Fruit fly (Drosophila melanogaster) whole organism, embryonic: ENCODE data around the gene CG12522.
A peak's percentile ranks its signal among the peaks of the same experiment; 100 is the strongest.

Experiments
- CG10959 ChIP-seq: fragments of 200-800 bp; sonication (Bioruptor generic); IDR thresholded peaks from 2 replicates; pipeline ENCODE4 v1.3.6; 2022; ENCODE audit warnings: missing biosample characterization, missing genetic modification characterization
- CG14965 ChIP-seq: fragments of 200-800 bp; sonication (Bioruptor generic); optimal IDR thresholded peaks from 2 replicates; lab custom pipeline; 2016; ENCODE audit warnings: missing biosample characterization, missing genetic modification characterization, borderline replicate concordance
- CG1602 ChIP-seq: fragments of 200-800 bp; sonication (Bioruptor generic); optimal IDR thresholded peaks from 3 replicates; lab custom pipeline; 2016; ENCODE audit warnings: missing biosample characterization, missing genetic modification characterization
- CG16815 ChIP-seq: fragments of 200-800 bp; sonication (Bioruptor generic); optimal IDR thresholded peaks from 3 replicates; lab custom pipeline; 2017; ENCODE audit warnings: missing biosample characterization, mild to moderate bottlenecking, missing genetic modification characterization
- CG17328 ChIP-seq: fragments of 200-800 bp; sonication (Bioruptor generic); IDR thresholded peaks from 2 replicates; pipeline ENCODE4 v1.3.6; 2022; ENCODE audit warnings: missing biosample characterization, missing genetic modification characterization
- CG17568 ChIP-seq: fragments of 200-800 bp; sonication (Bioruptor generic); optimal IDR thresholded peaks from 2 replicates; lab custom pipeline; 2018; ENCODE audit warnings: missing biosample characterization, mild to moderate bottlenecking, missing genetic modification characterization, moderate library complexity
- CG17912 ChIP-seq: fragments of 200-800 bp; sonication (Bioruptor generic); optimal IDR thresholded peaks from 2 replicates; lab custom pipeline; 2018; ENCODE audit warnings: missing biosample characterization, mild to moderate bottlenecking, missing genetic modification characterization
- CG18011 ChIP-seq: fragments of 200-800 bp; sonication (Bioruptor generic); optimal IDR thresholded peaks from 2 replicates; lab custom pipeline; 2017; ENCODE audit warnings: missing biosample characterization, missing genetic modification characterization, mild to moderate bottlenecking, moderate library complexity, missing genotype
- CG2889 ChIP-seq: fragments of 200-800 bp; sonication (Bioruptor generic); IDR thresholded peaks from 3 replicates; pipeline ENCODE4 v1.3.6; 2022; ENCODE audit warnings: missing biosample characterization, missing genetic modification characterization
- CG31388 ChIP-seq: fragments of 200-800 bp; sonication (Bioruptor generic); optimal IDR thresholded peaks from 2 replicates; lab custom pipeline; 2016; ENCODE audit warnings: missing biosample characterization, missing genetic modification characterization
- CG33557 ChIP-seq: fragments of 200-800 bp; sonication (Bioruptor generic); optimal IDR thresholded peaks from 2 replicates; lab custom pipeline; 2019; ENCODE audit warnings: missing biosample characterization, mild to moderate bottlenecking, missing genetic modification characterization, moderate library complexity
- CG3407 ChIP-seq: fragments of 200-800 bp; sonication (Bioruptor generic); optimal IDR thresholded peaks from 2 replicates; lab custom pipeline; 2018; ENCODE audit warnings: missing biosample characterization, mild to moderate bottlenecking, missing genetic modification characterization
- CG4730 ChIP-seq: fragments of 200-800 bp; sonication (Bioruptor generic); IDR thresholded peaks from 2 replicates; pipeline ENCODE4 v1.3.6; 2022; ENCODE audit warnings: missing biosample characterization, missing genetic modification characterization
- CG7271 ChIP-seq: fragments of 200-800 bp; sonication (Bioruptor generic); optimal IDR thresholded peaks from 2 replicates; lab custom pipeline; 2018; ENCODE audit warnings: missing biosample characterization, mild to moderate bottlenecking, missing genetic modification characterization, moderate library complexity
- CG8089 ChIP-seq: fragments of 200-800 bp; sonication (Bioruptor generic); optimal IDR thresholded peaks from 3 replicates; lab custom pipeline; 2016; ENCODE audit warnings: missing biosample characterization, missing genetic modification characterization
- CG8388 ChIP-seq: fragments of 200-800 bp; sonication (Bioruptor generic); optimal IDR thresholded peaks from 2 replicates; lab custom pipeline; 2019; ENCODE audit warnings: missing biosample characterization, mild to moderate bottlenecking, missing genetic modification characterization, moderate library complexity
- CG8944 ChIP-seq: fragments of 200-800 bp; sonication (Bioruptor generic); optimal IDR thresholded peaks from 3 replicates; lab custom pipeline; 2016; ENCODE audit warnings: missing biosample characterization, missing genetic modification characterization
- CkIIα-i1 ChIP-seq: fragments of 200-800 bp; sonication (Bioruptor generic); IDR thresholded peaks from 2 replicates; pipeline ENCODE4 v1.3.6; 2022; ENCODE audit warnings: missing biosample characterization, missing genetic modification characterization
- Dad ChIP-seq: fragments of 200-800 bp; sonication (Bioruptor generic); optimal IDR thresholded peaks from 3 replicates; lab custom pipeline; 2016; ENCODE audit warnings: missing biosample characterization, missing genetic modification characterization
- Doc2 ChIP-seq: fragments of 200-800 bp; sonication (Bioruptor generic); IDR thresholded peaks from 2 replicates; pipeline ENCODE4 v1.3.6; 2022; ENCODE audit warnings: missing biosample characterization, missing genetic modification characterization
- E2f2 ChIP-seq: fragments of 200-800 bp; sonication (Bioruptor generic); IDR thresholded peaks from 2 replicates; pipeline ENCODE4 v1.3.6; 2022; ENCODE audit warnings: missing biosample characterization, missing genetic modification characterization
- Eip74EF ChIP-seq, 2 experiments: fragments of 200-800 bp in 1 of 2; fragments of >200 bp in 1 of 2; sonication (Bioruptor generic) in 1 of 2; optimal IDR thresholded peaks; 2 replicates each; lab custom pipeline; 2017 to 2019; ENCODE audit warnings: missing biosample characterization in 2 of 2, missing genetic modification characterization in 2 of 2, mild to moderate bottlenecking in 1 of 2, moderate library complexity in 1 of 2
- Ets65A ChIP-seq: fragments of 200-800 bp; sonication (Bioruptor generic); peaks from one replicate; lab custom pipeline; 2016; ENCODE audit warnings: missing biosample characterization, missing genetic modification characterization
- Ets97D ChIP-seq: fragments of 200-800 bp; sonication (Bioruptor generic); optimal IDR thresholded peaks from 3 replicates; lab custom pipeline; 2016; ENCODE audit warnings: missing biosample characterization, missing genetic modification characterization
- Fer2 ChIP-seq: fragments of 200-800 bp; sonication (Bioruptor generic); optimal IDR thresholded peaks from 2 replicates; lab custom pipeline; 2018; ENCODE audit warnings: missing biosample characterization, mild to moderate bottlenecking, missing genetic modification characterization, moderate library complexity
- Gug ChIP-seq: fragments of 200-800 bp; sonication (Bioruptor generic); IDR thresholded peaks from 4 replicates; pipeline ENCODE4 v1.3.6; 2022; ENCODE audit warnings: missing biosample characterization, missing genetic modification characterization
- HmgD ChIP-seq: fragments of 200-800 bp; sonication (Bioruptor generic); optimal IDR thresholded peaks from 3 replicates; lab custom pipeline; 2016; ENCODE audit warnings: missing biosample characterization, missing genetic modification characterization
- Hr51 ChIP-seq, 2 experiments: fragments of 200-800 bp; sonication (Bioruptor generic); optimal IDR thresholded peaks; 2 replicates in 1 of 2; 3 replicates in 1 of 2; lab custom pipeline; 2016 to 2018; ENCODE audit warnings: missing biosample characterization in 2 of 2, missing genetic modification characterization in 2 of 2, mild to moderate bottlenecking in 1 of 2, moderate library complexity in 1 of 2
- Lpt ChIP-seq: fragments of >200 bp; optimal IDR thresholded peaks from 2 replicates; lab custom pipeline; 2018; ENCODE audit warnings: missing biosample characterization, missing genetic modification characterization
- Mad ChIP-seq: fragments of 200-800 bp; sonication (Bioruptor generic); optimal IDR thresholded peaks from 2 replicates; lab custom pipeline; 2016; ENCODE audit warnings: missing biosample characterization, missing genetic modification characterization
- Nf-YC ChIP-seq: fragments of 200-800 bp; optimal IDR thresholded peaks from 3 replicates; lab custom pipeline; 2019; ENCODE audit warnings: missing biosample characterization, mild to moderate bottlenecking, missing genetic modification characterization, moderate library complexity
- Optix ChIP-seq: fragments of 200-800 bp; sonication (Bioruptor generic); IDR thresholded peaks from 3 replicates; pipeline ENCODE4 v1.3.6; 2022; ENCODE audit warnings: missing biosample characterization, missing genetic modification characterization
- Sox102F ChIP-seq: fragments of 200-800 bp; sonication (Bioruptor generic); optimal IDR thresholded peaks from 2 replicates; lab custom pipeline; 2018; ENCODE audit warnings: missing biosample characterization, mild to moderate bottlenecking, missing genetic modification characterization, moderate library complexity
- Sry-δ ChIP-seq: fragments of 200-800 bp; sonication (Bioruptor generic); optimal IDR thresholded peaks from 2 replicates; lab custom pipeline; 2016; ENCODE audit warnings: missing biosample characterization, missing genetic modification characterization
- ash1 ChIP-seq: fragments of 200-800 bp; sonication (Bioruptor generic); optimal IDR thresholded peaks from 2 replicates; lab custom pipeline; 2018; ENCODE audit warnings: missing biosample characterization, mild to moderate bottlenecking, missing genetic modification characterization
- bab2 ChIP-seq: fragments of 200-800 bp; sonication (Bioruptor generic); optimal IDR thresholded peaks from 2 replicates; lab custom pipeline; 2016; ENCODE audit warnings: missing biosample characterization, missing genetic modification characterization
- dm ChIP-seq: fragments of 200-800 bp; sonication (Bioruptor generic); optimal IDR thresholded peaks from 3 replicates; lab custom pipeline; 2016; ENCODE audit warnings: missing biosample characterization, missing genetic modification characterization
- hb ChIP-seq: fragments of 200-800 bp; sonication (Bioruptor generic); IDR thresholded peaks from 3 replicates; pipeline ENCODE4 v1.3.6; 2022; ENCODE audit warnings: missing biosample characterization, missing genetic modification characterization; ENCODE audit not compliant: partially characterized antibody
- hkb ChIP-seq, 2 experiments: fragments of 200-800 bp in 1 of 2; fragments of >200 bp in 1 of 2; sonication (Bioruptor generic) in 1 of 2; IDR thresholded peaks in 1 of 2; optimal IDR thresholded peaks in 1 of 2; 2 replicates each; pipeline versions ENCODE4 v1.3.6 to Lab custom; 2017 to 2022; ENCODE audit warnings: missing biosample characterization in 1 of 2, missing genetic modification characterization in 1 of 2
- ind ChIP-seq: fragments of 200-800 bp; sonication (Bioruptor generic); optimal IDR thresholded peaks from 3 replicates; lab custom pipeline; 2016; ENCODE audit warnings: missing biosample characterization, missing genetic modification characterization
- jigr1 ChIP-seq: fragments of 200-800 bp; sonication (Bioruptor generic); IDR thresholded peaks from 3 replicates; pipeline ENCODE4 v1.3.6; 2022; ENCODE audit warnings: missing biosample characterization, missing genetic modification characterization
- maf-S ChIP-seq: fragments of 200-800 bp; sonication (Bioruptor generic); optimal IDR thresholded peaks from 2 replicates; lab custom pipeline; 2016; ENCODE audit warnings: missing biosample characterization, missing genetic modification characterization
- mam ChIP-seq: fragments of 200-800 bp; sonication (Bioruptor generic); optimal IDR thresholded peaks from 3 replicates; lab custom pipeline; 2016; ENCODE audit warnings: missing biosample characterization, missing genetic modification characterization
- mld ChIP-seq: fragments of 200-800 bp; sonication (Bioruptor generic); IDR thresholded peaks from 3 replicates; pipeline ENCODE4 v1.3.6; 2022; ENCODE audit warnings: missing biosample characterization, missing genetic modification characterization; ENCODE audit not compliant: partially characterized antibody
- pfk ChIP-seq: fragments of 200-800 bp; sonication (Bioruptor generic); optimal IDR thresholded peaks from 2 replicates; lab custom pipeline; 2018; ENCODE audit warnings: missing biosample characterization, mild to moderate bottlenecking, missing genetic modification characterization, moderate library complexity
- pnt ChIP-seq: fragments of 200-800 bp; sonication (Bioruptor generic); optimal IDR thresholded peaks from 3 replicates; lab custom pipeline; 2016; ENCODE audit warnings: missing biosample characterization, missing genetic modification characterization
- ro ChIP-seq: fragments of 200-800 bp; sonication (Bioruptor generic); IDR thresholded peaks from 2 replicates; pipeline ENCODE4 v1.3.6; 2022; ENCODE audit warnings: missing biosample characterization, missing genetic modification characterization
- run ChIP-seq: fragments of 200-800 bp; sonication (Bioruptor generic); optimal IDR thresholded peaks from 3 replicates; lab custom pipeline; 2018; ENCODE audit warnings: missing biosample characterization, mild to moderate bottlenecking, missing genetic modification characterization

Gene CG12522

DNA sequence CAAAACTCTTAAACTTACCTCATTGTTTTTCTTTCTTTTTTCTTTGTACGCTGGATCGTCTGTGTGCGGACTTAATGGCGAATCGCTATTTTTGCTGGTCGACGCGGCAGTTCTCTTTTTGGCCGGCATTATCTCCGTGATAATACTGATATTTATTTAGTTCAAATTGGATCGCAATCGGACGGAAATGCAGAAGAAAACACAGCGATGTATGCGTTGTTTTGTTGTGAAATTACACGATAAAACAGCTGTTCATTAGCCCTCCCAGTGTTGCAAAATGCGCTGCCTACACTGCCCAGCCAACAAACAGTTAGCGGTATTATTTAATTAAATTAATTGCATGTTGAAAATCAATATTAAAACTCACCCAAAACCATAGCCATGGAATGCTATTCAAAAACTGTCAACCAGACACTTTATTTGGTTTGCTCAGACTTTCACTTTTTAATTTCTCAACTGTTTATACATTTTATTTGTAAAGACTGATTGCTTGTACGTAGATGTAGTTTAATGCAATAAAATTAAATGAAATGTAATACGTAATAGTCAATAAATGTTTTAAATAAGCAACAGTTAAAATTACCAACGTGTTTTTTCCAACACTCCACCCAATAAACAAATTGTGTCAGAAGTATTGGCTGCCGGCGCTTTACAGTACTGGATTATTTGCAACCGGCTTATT, 9.9 kb upstream of the CG12522 start, which contains the start of the genes Irbp18 and APP-BP1 (continued):
- peak; percentile 92 for TF ChIP-seq CG8089
- peak; percentile 36; the same call in 1 of the 2 replicates for TF ChIP-seq Doc2 (GFP tag; lab: Robert Waterston, UW)
- peak; percentile 60 for TF ChIP-seq Sry-δ
- TF ChIP-seq run (tag; lab: Kevin White, UChicago): peak; percentile 58
- TF ChIP-seq CG4730 (GFP tag; lab: Robert Waterston, UW): peak; percentile 73
- TF ChIP-seq ash1 (GFP tag; lab: Kevin White, UChicago): peak; percentile 11
- peak; percentile 94 for TF ChIP-seq Dad
- peak; percentile 81 for TF ChIP-seq CG17328 (GFP tag; lab: Robert Waterston, UW)
- peak; percentile 88 for TF ChIP-seq CG18011 (GFP tag; lab: Kevin White, UChicago)
- TF ChIP-seq mam (GFP tag; lab: Kevin White, UChicago): peak; percentile 96
- TF ChIP-seq E2f2 (GFP tag; lab: Robert Waterston, UW): peak; percentile 63
- peak; percentile 91 for TF ChIP-seq CG8388
- peak; percentile 82 for TF ChIP-seq Nf-YC (tag; lab: Kevin White, UChicago)
- TF ChIP-seq pnt (GFP tag; lab: Kevin White, UChicago): peak; percentile 89
- TF ChIP-seq Sox102F (GFP tag; lab: Kevin White, UChicago): peak; percentile 93
- peak; percentile 91 for TF ChIP-seq Ets97D
- peak; percentile 61 for TF ChIP-seq HmgD (GFP tag; lab: Kevin White, UChicago)
- TF ChIP-seq Fer2 (tag; lab: Kevin White, UChicago): peak; percentile 80
- TF ChIP-seq mld (GFP tag; lab: Robert Waterston, UW): no peak
- TF ChIP-seq CG17912 (GFP tag; lab: Kevin White, UChicago): peak; percentile 47
- TF ChIP-seq pfk: peak; percentile 17
- peak; percentile 95 for TF ChIP-seq ind (GFP tag; lab: Kevin White, UChicago)
- peak; percentile 94 for TF ChIP-seq maf-S (GFP tag; lab: Kevin White, UChicago)
- TF ChIP-seq CG3407 (GFP tag; lab: Kevin White, UChicago): peak; percentile 84
- TF ChIP-seq Hr51 (GFP tag; optimal IDR thresholded peaks at IDR 0.05; lab: Kevin White, UChicago): peak; percentile 95 to 96
- peak; percentile 89 for TF ChIP-seq CG8944
- peak; percentile 59; the same call in 1 of the 2 replicates for TF ChIP-seq CG10959 (GFP tag; lab: Robert Waterston, UW)
- no peak; the same call in 1 of the 2 replicates for TF ChIP-seq ro (GFP tag; lab: Robert Waterston, UW)

- TF ChIP-seq CG7271: no peak
- TF ChIP-seq CG17328 (GFP tag; lab: Robert Waterston, UW): no peak
- TF ChIP-seq dm (GFP tag; lab: Kevin White, UChicago): no peak
- TF ChIP-seq Mad: no peak
- TF ChIP-seq Gug (GFP tag; lab: Robert Waterston, UW): no peak
- no peak for TF ChIP-seq CG16815 (GFP tag; lab: Kevin White, UChicago)
- no peak for TF ChIP-seq hb (GFP tag; lab: Robert Waterston, UW)
- TF ChIP-seq CG14965 (GFP tag; lab: Kevin White, UChicago): no peak
- no peak for TF ChIP-seq jigr1 (GFP tag; lab: Robert Waterston, UW)
- no peak for TF ChIP-seq Ets65A (GFP tag; lab: Kevin White, UChicago)
These were observed 6.4 kb upstream of the CG12522 start, which contains the start of gene Elo68beta for dm6 chr3L:11101598-11101997. Elo68beta (minus strand) TSS chr3L:11101698.

DNA sequence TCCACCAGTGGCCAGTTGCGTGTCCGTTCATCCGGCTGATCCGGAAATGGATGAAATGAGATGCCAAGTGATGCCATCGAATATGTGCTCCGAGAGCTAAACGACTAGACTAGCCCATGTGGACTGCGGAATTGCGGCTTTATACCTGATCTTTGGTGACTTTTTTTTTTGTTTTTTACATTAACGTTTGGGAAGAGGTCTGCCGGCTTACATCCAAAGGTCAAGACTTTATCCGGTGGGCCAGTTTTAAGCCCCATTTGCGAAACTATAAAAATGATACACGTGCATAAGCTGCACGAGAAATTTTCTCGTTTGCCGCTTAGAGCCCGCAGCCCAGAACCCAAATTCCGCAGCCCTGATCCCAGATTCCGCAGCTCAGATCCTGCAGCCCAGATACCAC, 5.1 kb upstream of the CG12522 start, which contains the start of gene Elo68alpha:
Gene Elo68alpha, minus strand, starts transcription at position 101 of the 400 bp plus-strand sequence.
- TF ChIP-seq Optix (GFP tag; lab: Robert Waterston, UW): no peak
- TF ChIP-seq CG17568 (GFP tag; lab: Kevin White, UChicago): no peak
- TF ChIP-seq CG1602 (GFP tag; lab: Kevin White, UChicago): no peak
- TF ChIP-seq CkIIα-i1 (GFP tag; lab: Robert Waterston, UW): no peak
- no peak for TF ChIP-seq hkb (optimal IDR thresholded peaks at IDR 0.05; lab: Kevin White, UChicago)
- TF ChIP-seq hkb (GFP tag; IDR thresholded peaks at IDR 0.05; lab: Robert Waterston, UW): no peak
- no peak for TF ChIP-seq CG31388 (GFP tag; lab: Kevin White, UChicago)
- TF ChIP-seq ash1 (GFP tag; lab: Kevin White, UChicago): no peak
- TF ChIP-seq bab2 (GFP tag; lab: Kevin White, UChicago): no peak
- no peak for TF ChIP-seq Eip74EF (GFP tag; optimal IDR thresholded peaks at IDR 0.05; lab: Kevin White, UChicago)
- TF ChIP-seq CG33557 (GFP tag; lab: Kevin White, UChicago): no peak
- no peak for TF ChIP-seq Lpt (GFP tag; lab: Kevin White, UChicago)
- TF ChIP-seq CG2889 (GFP tag; lab: Robert Waterston, UW): no peak
